Worm (Caenorhabditis elegans): ENCODE measurements around the gene ift-81.

Gene ift-81

ce11 chrX:5329236-5329635 lies 30.9 kb downstream of the ift-81 start, which contains the start of gene C26B9.5:
Gene C26B9.5, plus strand, starts transcription at chrX:5329479.
- no peak for TF ChIP-seq fkh-3 (tag; optimal IDR thresholded peaks at IDR 0.05)
- peak; percentile 68 for TF ChIP-seq nhr-80 (tag; optimal IDR thresholded peaks at IDR 0.05)
- TF ChIP-seq ceh-27 (GFP tag; optimal IDR thresholded peaks at IDR 0.05) = no peak

ce11 chrX:5330765-5331164 lies 32.4 kb downstream of the ift-81 start:
- TF ChIP-seq T07F8.4 (tag; optimal IDR thresholded peaks at IDR 0.05) (no peak), Y56A3A.18 (GFP tag; IDR thresholded peaks at IDR 0.05) (no peak), ekl-4 (GFP tag; IDR thresholded peaks at IDR 0.05) (no peak), lin-54 (GFP tag; optimal IDR thresholded peaks at IDR 0.05) (no peak), unc-130 (GFP tag; optimal IDR thresholded peaks at IDR 0.05) (no peak), atf-7 (tag; optimal IDR thresholded peaks at IDR 0.05) (no peak), mxl-1 (tag; optimal IDR thresholded peaks at IDR 0.05) (no peak), attf-6 (GFP tag; IDR thresholded peaks at IDR 0.05) (no peak), ceh-40 (GFP tag; IDR thresholded peaks at IDR 0.05) (no peak), ztf-6 (GFP tag; IDR thresholded peaks at IDR 0.05) (no peak), lir-1 (GFP tag; conservative IDR thresholded peaks at IDR 0.05) (no peak)

ce11 chrX:5335368-5335767 lies 37.0 kb downstream of the ift-81 start, which contains the start of gene C26B9.6:
Gene C26B9.6, minus strand, starts transcription at chrX:5335468.
- no peak for TF ChIP-seq D2030.7 (GFP tag; IDR thresholded peaks at IDR 0.05)
- TF ChIP-seq sptf-2 (GFP tag; optimal IDR thresholded peaks at IDR 0.05) = no peak
- TF ChIP-seq snpc-1.3 (tag; optimal IDR thresholded peaks at IDR 0.05; ENCODE audit: insufficient read depth) = no peak
- TF ChIP-seq rpc-1 (optimal IDR thresholded peaks at IDR 0.05) = no peak
- no peak for TF ChIP-seq rpc-1 (tag; optimal IDR thresholded peaks at IDR 0.05)
- TF ChIP-seq lag-1 (GFP tag; IDR thresholded peaks at IDR 0.05) = no peak
- no peak for TF ChIP-seq hlh-12 (tag; optimal IDR thresholded peaks at IDR 0.05)
- TF ChIP-seq Y67H2A.10 (GFP tag; conservative IDR thresholded peaks at IDR 0.05) = no peak
- no peak for TF ChIP-seq akir-1 (GFP tag; optimal IDR thresholded peaks at IDR 0.05)
- no peak for TF ChIP-seq F10E7.11 (tag; optimal IDR thresholded peaks at IDR 0.05)
- TF ChIP-seq tbp1 (GFP tag; optimal IDR thresholded peaks at IDR 0.05) = no peak
- no peak for TF ChIP-seq sdz-38 (tag; optimal IDR thresholded peaks at IDR 0.05)
- TF ChIP-seq ztf-6 (GFP tag; IDR thresholded peaks at IDR 0.05) = no peak
- TF ChIP-seq lir-1 (GFP tag; conservative IDR thresholded peaks at IDR 0.05) = no peak
- no peak for TF ChIP-seq C17E4.6 (GFP tag; IDR thresholded peaks at IDR 0.05)
- no peak for TF ChIP-seq dox-1 (GFP tag; IDR thresholded peaks at IDR 0.05)

ce11 chrX:5336498-5336897 lies 38.1 kb downstream of the ift-81 start:
- TF ChIP-seq unc-62 (GFP tag; optimal IDR thresholded peaks at IDR 0.05) = no peak
- TF ChIP-seq atf-7 (tag; optimal IDR thresholded peaks at IDR 0.05) = no peak
- TF ChIP-seq ztf-22 (GFP tag; optimal IDR thresholded peaks at IDR 0.05) = no peak
- no peak for TF ChIP-seq attf-3 (GFP tag; conservative IDR thresholded peaks at IDR 0.05)
- no peak for TF ChIP-seq D2030.7 (GFP tag; IDR thresholded peaks at IDR 0.05)
- TF ChIP-seq madf-10 (tag; optimal IDR thresholded peaks at IDR 0.05) = peak; percentile 95
- no peak for TF ChIP-seq Y56A3A.18 (GFP tag; IDR thresholded peaks at IDR 0.05)
- TF ChIP-seq snpc-1.1 (tag; optimal IDR thresholded peaks at IDR 0.05; ENCODE audit: insufficient read depth) = no peak
- no peak for TF ChIP-seq bed-2 (GFP tag; IDR thresholded peaks at IDR 0.05)
- TF ChIP-seq K11D2.4 (GFP tag; IDR thresholded peaks at IDR 0.05) = no peak
- TF ChIP-seq pbrm-1 (GFP tag; IDR thresholded peaks at IDR 0.05) = peak; percentile 20; the same call in 1 of the 2 replicates
- TF ChIP-seq ceh-100 (GFP tag; IDR thresholded peaks at IDR 0.05) = no peak
- TF ChIP-seq lsy-27 (tag; optimal IDR thresholded peaks at IDR 0.05; ENCODE audit: borderline replicate concordance, insufficient read depth) = no peak
- no peak for TF ChIP-seq egl-18 (GFP tag; IDR thresholded peaks at IDR 0.05)
- TF ChIP-seq egl-44 (GFP tag; IDR thresholded peaks at IDR 0.05) = no peak
- TF ChIP-seq ceh-58 (GFP tag; IDR thresholded peaks at IDR 0.05) = no peak
- no peak for TF ChIP-seq lin-35 (GFP tag; optimal IDR thresholded peaks at IDR 0.05)
- TF ChIP-seq nhr-27 (tag; optimal IDR thresholded peaks at IDR 0.05) = no peak
- peak; percentile 73 for TF ChIP-seq nhr-80 (tag; optimal IDR thresholded peaks at IDR 0.05)
- no peak for TF ChIP-seq mcd-1 (GFP tag; IDR thresholded peaks at IDR 0.05)
- no peak for TF ChIP-seq ceh-79 (tag; optimal IDR thresholded peaks at IDR 0.05)
- no peak for TF ChIP-seq mel-28 (tag; optimal IDR thresholded peaks at IDR 0.05; ENCODE audit: borderline replicate concordance)
